Worm (Caenorhabditis elegans): Measurements from ENCODE around the gene R02E12.5.

Gene R02E12.5

DNA sequence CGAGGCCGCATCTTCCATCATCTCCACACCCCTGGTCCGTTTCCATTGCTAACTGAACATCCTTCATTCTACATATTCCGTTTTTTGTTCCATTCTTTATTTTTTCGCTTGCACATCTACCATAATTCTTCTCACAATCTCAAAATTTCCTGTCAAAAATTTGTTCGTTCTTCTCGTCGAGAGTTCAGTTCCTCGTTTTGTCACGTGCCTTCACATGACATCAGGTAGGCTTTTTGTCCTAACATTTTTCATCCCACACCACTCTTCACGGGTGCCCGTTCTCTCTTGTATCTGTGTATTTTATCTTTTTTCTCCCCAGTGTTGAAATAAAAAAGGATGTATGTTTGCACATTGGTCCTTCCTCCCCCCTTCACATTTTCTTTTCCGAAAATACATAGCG is 6.6 kb upstream of the R02E12.5 start:
- no peak for TF ChIP-seq unc-120 (tag; optimal IDR thresholded peaks at IDR 0.05; ENCODE audit: poor library complexity, severe bottlenecking)
- no peak for TF ChIP-seq nhr-237 (tag; optimal IDR thresholded peaks at IDR 0.05)
- no peak for TF ChIP-seq cnd-1 (tag; optimal IDR thresholded peaks at IDR 0.05)
- no peak for TF ChIP-seq mab-5 (tag; optimal IDR thresholded peaks at IDR 0.05)
- TF ChIP-seq lin-13 (tag; optimal IDR thresholded peaks at IDR 0.05): no peak
- no peak for TF ChIP-seq nhr-12 (tag; optimal IDR thresholded peaks at IDR 0.05)
- no peak for TF ChIP-seq sptf-1 (tag; optimal IDR thresholded peaks at IDR 0.05)
- TF ChIP-seq M03D4.4 (tag; optimal IDR thresholded peaks at IDR 0.05): no peak
- TF ChIP-seq pha-4 (tag; optimal IDR thresholded peaks at IDR 0.05): no peak
- TF ChIP-seq elt-3 (tag; optimal IDR thresholded peaks at IDR 0.05): no peak
- TF ChIP-seq hlh-1 (tag; optimal IDR thresholded peaks at IDR 0.05): no peak
- no peak for TF ChIP-seq nhr-76 (tag; optimal IDR thresholded peaks at IDR 0.05)

DNA sequence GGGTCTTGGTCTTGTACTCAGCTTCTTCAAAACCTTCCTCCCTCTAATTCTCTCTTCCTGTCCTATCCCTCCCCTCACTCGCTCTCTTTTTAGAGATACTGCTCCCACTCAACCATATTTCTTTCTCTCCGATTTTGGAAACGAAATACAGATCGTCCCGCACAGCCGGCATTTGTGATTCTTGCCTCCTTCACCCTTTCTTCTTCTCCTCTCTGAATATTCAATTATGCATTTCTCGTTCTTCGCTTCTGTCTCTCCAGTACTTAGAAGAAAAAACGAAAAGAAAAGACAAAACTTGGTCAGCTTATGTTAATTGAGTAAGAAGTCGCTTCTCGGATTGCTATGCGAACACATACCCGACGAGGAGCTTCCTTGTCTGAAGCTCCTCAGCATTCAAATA is 6.2 kb upstream of the R02E12.5 start:
- TF ChIP-seq ces-1 (GFP tag; optimal IDR thresholded peaks at IDR 0.05): peak; percentile 66
- no peak for TF ChIP-seq bed-3 (GFP tag; optimal IDR thresholded peaks at IDR 0.05)
- TF ChIP-seq mls-2 (tag; optimal IDR thresholded peaks at IDR 0.05): no peak
- no peak for TF ChIP-seq ceh-43 (GFP tag; optimal IDR thresholded peaks at IDR 0.05)
- no peak for TF ChIP-seq nhr-237 (tag; optimal IDR thresholded peaks at IDR 0.05)

DNA sequence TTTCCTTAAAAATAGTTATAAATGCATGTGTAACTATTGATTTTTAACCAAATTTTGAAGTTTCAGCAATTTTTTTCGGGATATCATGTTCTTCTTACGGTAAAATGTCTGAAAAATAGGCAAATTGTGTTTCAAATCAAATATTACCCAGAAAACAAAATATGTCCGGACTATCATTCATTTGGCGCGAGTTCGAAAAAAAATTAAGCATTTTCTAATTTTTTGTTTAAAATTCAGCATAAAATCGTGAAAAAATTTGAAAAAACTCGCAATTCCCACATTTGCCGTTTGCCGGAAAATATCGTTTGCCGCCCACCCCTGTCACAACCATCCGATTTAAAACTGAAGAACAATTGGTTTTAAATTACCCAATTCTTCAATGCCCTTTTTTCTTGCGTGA is 5.5 kb upstream of the R02E12.5 start:
- TF ChIP-seq zip-8 (tag; optimal IDR thresholded peaks at IDR 0.05): no peak
- no peak for TF ChIP-seq unc-120 (tag; optimal IDR thresholded peaks at IDR 0.05; ENCODE audit: poor library complexity, severe bottlenecking)
- TF ChIP-seq nhr-2 (tag; optimal IDR thresholded peaks at IDR 0.05): no peak
- no peak for TF ChIP-seq unc-39 (tag; optimal IDR thresholded peaks at IDR 0.05)
- TF ChIP-seq snpc-4 (tag; optimal IDR thresholded peaks at IDR 0.05): no peak
- no peak for TF ChIP-seq tbx-8 (GFP tag; optimal IDR thresholded peaks at IDR 0.05)
- TF ChIP-seq lsy-2 (tag; optimal IDR thresholded peaks at IDR 0.05): no peak
- no peak for TF ChIP-seq lin-13 (tag; optimal IDR thresholded peaks at IDR 0.05)

DNA sequence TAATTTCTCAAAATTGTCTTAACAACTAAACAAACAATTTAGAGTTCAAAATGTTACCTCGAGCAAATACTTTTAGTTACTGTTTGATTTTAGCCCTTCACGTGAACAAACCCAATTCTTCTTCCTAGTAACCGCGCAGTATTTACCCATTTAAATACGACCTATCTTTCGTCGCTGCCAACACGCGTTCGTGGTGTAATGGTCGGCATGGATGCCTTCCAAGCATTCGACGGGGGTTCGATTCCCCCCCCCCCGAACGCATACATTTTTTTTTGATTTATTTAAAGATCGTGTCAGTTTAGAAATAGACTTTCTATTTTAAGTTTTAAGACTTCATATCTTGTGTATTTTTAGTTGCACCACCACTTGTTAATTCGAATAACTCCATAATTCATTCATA is 2.7 kb upstream of the R02E12.5 start:
- TF ChIP-seq ceh-43 (GFP tag; optimal IDR thresholded peaks at IDR 0.05) (peak; percentile 54), flh-1 (GFP tag; optimal IDR thresholded peaks at IDR 0.05) (peak; percentile 38), ceh-39 (tag; optimal IDR thresholded peaks at IDR 0.05) (no peak), mab-5 (tag; optimal IDR thresholded peaks at IDR 0.05) (no peak), lin-32 (GFP tag; optimal IDR thresholded peaks at IDR 0.05) (peak; percentile 35), bed-3 (GFP tag; optimal IDR thresholded peaks at IDR 0.05) (no peak), drap-1 (GFP tag; optimal IDR thresholded peaks at IDR 0.05) (peak; percentile 74), lin-13 (tag; optimal IDR thresholded peaks at IDR 0.05) (no peak), mep-1 (tag; optimal IDR thresholded peaks at IDR 0.05) (no peak), pha-4 (tag; optimal IDR thresholded peaks at IDR 0.05) (no peak), nhr-28 (tag; optimal IDR thresholded peaks at IDR 0.05) (no peak), nhr-12 (tag; optimal IDR thresholded peaks at IDR 0.05) (no peak), nhr-2 (tag; optimal IDR thresholded peaks at IDR 0.05) (no peak), unc-120 (tag; optimal IDR thresholded peaks at IDR 0.05; ENCODE audit: poor library complexity, severe bottlenecking) (peak; percentile 31), elt-1 (tag; optimal IDR thresholded peaks at IDR 0.05; ENCODE audit: borderline replicate concordance, insufficient read depth) (no peak), nhr-76 (tag; optimal IDR thresholded peaks at IDR 0.05) (no peak), ceh-83 (GFP tag; optimal IDR thresholded peaks at IDR 0.05) (peak; percentile 75), tbx-8 (GFP tag; optimal IDR thresholded peaks at IDR 0.05) (no peak), unc-39 (tag; optimal IDR thresholded peaks at IDR 0.05) (no peak), blmp-1 (tag; optimal IDR thresholded peaks at IDR 0.05) (no peak), elt-3 (tag; optimal IDR thresholded peaks at IDR 0.05) (no peak), zip-8 (tag; optimal IDR thresholded peaks at IDR 0.05) (no peak), sptf-1 (tag; optimal IDR thresholded peaks at IDR 0.05) (peak; percentile 71), ztf-11 (tag; optimal IDR thresholded peaks at IDR 0.05) (no peak), hlh-1 (tag; optimal IDR thresholded peaks at IDR 0.05) (no peak), unc-62 (GFP tag; optimal IDR thresholded peaks at IDR 0.05) (no peak), sem-2 (GFP tag; optimal IDR thresholded peaks at IDR 0.05) (peak; percentile 54), cnd-1 (tag; optimal IDR thresholded peaks at IDR 0.05) (peak; percentile 41), snpc-4 (tag; optimal IDR thresholded peaks at IDR 0.05) (no peak), M03D4.4 (tag; optimal IDR thresholded peaks at IDR 0.05) (peak; percentile 76), lsy-2 (tag; optimal IDR thresholded peaks at IDR 0.05) (no peak), ces-1 (GFP tag; optimal IDR thresholded peaks at IDR 0.05) (no peak), mls-2 (tag; optimal IDR thresholded peaks at IDR 0.05) (peak; percentile 69), ham-2 (GFP tag; optimal IDR thresholded peaks at IDR 0.05) (peak; percentile 9), nhr-237 (tag; optimal IDR thresholded peaks at IDR 0.05) (no peak)

Measured in whole organism, mixed stage, embryonic.